Worm (Caenorhabditis elegans): ENCODE results near the gene crn-3.

crn-3 gene

DNA sequence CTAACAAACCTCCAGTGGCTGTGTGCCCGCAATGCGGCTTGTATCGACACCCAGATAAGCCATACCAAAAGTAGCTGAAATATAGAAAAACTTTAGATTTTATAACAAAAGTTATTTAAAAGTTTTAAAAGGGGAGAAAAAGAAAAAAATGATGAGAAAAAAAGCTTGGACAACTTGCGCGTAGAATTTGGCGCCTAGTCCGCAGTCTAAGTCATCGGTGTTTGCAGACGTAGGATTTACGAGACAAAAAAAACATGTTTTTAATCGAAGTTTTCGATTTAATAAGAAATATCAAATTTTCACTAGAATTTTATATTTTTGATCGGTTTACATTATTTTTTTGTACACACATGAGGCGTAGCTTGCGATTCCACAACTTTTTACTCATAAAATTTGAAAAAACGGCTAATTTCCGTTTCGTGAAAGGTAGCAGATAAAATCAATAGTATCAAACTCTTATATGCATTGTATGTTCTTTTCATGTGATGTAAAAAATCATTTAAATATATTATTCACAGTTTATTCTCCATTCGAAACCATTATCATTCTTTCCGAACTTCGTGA lies 45.8 kb upstream of the crn-3 start, which contains the start of gene pro-1 (continued):
- TF ChIP-seq snpc-1.1 (tag; optimal IDR thresholded peaks at IDR 0.05; ENCODE audit: insufficient read depth) (peak; percentile 37), hlh-12 (tag; optimal IDR thresholded peaks at IDR 0.05) (no peak), attf-6 (GFP tag; IDR thresholded peaks at IDR 0.05) (no peak), tlf-1 (GFP tag; optimal IDR thresholded peaks at IDR 0.05) (peak; percentile 76), hmg-1.2 (GFP tag; IDR thresholded peaks at IDR 0.05) (peak; percentile 57), ztf-18 (tag; optimal IDR thresholded peaks at IDR 0.05) (no peak), ztf-6 (GFP tag; IDR thresholded peaks at IDR 0.05) (no peak), B0035.1 (tag; optimal IDR thresholded peaks at IDR 0.05) (peak; percentile 88), chd-7 (tag; optimal IDR thresholded peaks at IDR 0.05) (peak; percentile 94), rpc-1 (optimal IDR thresholded peaks at IDR 0.05) (no peak), rpc-1 (tag; optimal IDR thresholded peaks at IDR 0.05) (no peak), F23B12.7 (tag; optimal IDR thresholded peaks at IDR 0.05; ENCODE audit: insufficient read depth) (no peak), K12H6.12 (tag; optimal IDR thresholded peaks at IDR 0.05) (peak; percentile 65), madf-8 (GFP tag; conservative IDR thresholded peaks at IDR 0.05) (0 out of 2 replicates have a peak, but pooled peaks have one; percentile 5), nfya-2 (GFP tag; IDR thresholded peaks at IDR 0.05) (no peak), Y56A3A.18 (GFP tag; IDR thresholded peaks at IDR 0.05) (peak; percentile 92; the same call in 1 of the 2 replicates), sea-2 (GFP tag; IDR thresholded peaks at IDR 0.05) (0 out of 2 replicates have a peak, but pooled peaks have one; percentile 9), nfya-1 (tag; optimal IDR thresholded peaks at IDR 0.05; ENCODE audit: borderline replicate concordance, insufficient read depth) (no peak), cebp-2 (GFP tag; IDR thresholded peaks at IDR 0.05) (peak; percentile 72), tbx-9 (tag; optimal IDR thresholded peaks at IDR 0.05; ENCODE audit: borderline replicate concordance) (peak; percentile 5), mes-4 (tag; optimal IDR thresholded peaks at IDR 0.05) (no peak), ztf-22 (GFP tag; optimal IDR thresholded peaks at IDR 0.05) (peak; percentile 47), ekl-4 (GFP tag; IDR thresholded peaks at IDR 0.05) (peak; percentile 90), mxl-1 (tag; optimal IDR thresholded peaks at IDR 0.05) (no peak), ceh-91 (GFP tag; IDR thresholded peaks at IDR 0.05) (no peak), lin-54 (GFP tag; optimal IDR thresholded peaks at IDR 0.05) (peak; percentile 74), F37B4.10 (GFP tag; IDR thresholded peaks at IDR 0.05) (no peak), F22D6.2 (tag; optimal IDR thresholded peaks at IDR 0.05) (peak; percentile 15), ceh-100 (GFP tag; IDR thresholded peaks at IDR 0.05) (peak; percentile 66), nhr-179 (tag; optimal IDR thresholded peaks at IDR 0.05) (no peak), pha-4 (tag; optimal IDR thresholded peaks at IDR 0.05) (peak; percentile 67), nfyb-1 (GFP tag; IDR thresholded peaks at IDR 0.05) (peak; percentile 98), lsl-1 (GFP tag; optimal IDR thresholded peaks at IDR 0.05) (peak; percentile 15), ceh-40 (GFP tag; IDR thresholded peaks at IDR 0.05) (peak; percentile 80), Y67H2A.10 (GFP tag; conservative IDR thresholded peaks at IDR 0.05) (peak; percentile 82), efl-1 (GFP tag; optimal IDR thresholded peaks at IDR 0.05) (no peak), aptf-3 (GFP tag; IDR thresholded peaks at IDR 0.05) (peak; percentile 91; the same call in 1 of the 2 replicates), F55B11.4 (tag; optimal IDR thresholded peaks at IDR 0.05; ENCODE audit: borderline replicate concordance, insufficient read depth) (no peak), attf-3 (GFP tag; conservative IDR thresholded peaks at IDR 0.05) (peak; percentile 36; the same call in 1 of the 2 replicates), lin-26 (GFP tag; IDR thresholded peaks at IDR 0.05) (no peak; the same call in none of the 2 replicates), hmg-20 (GFP tag; IDR thresholded peaks at IDR 0.05) (peak; percentile 30; the same call in 1 of the 2 replicates), rec-8 (tag; optimal IDR thresholded peaks at IDR 0.05) (no peak), C17E4.6 (GFP tag; IDR thresholded peaks at IDR 0.05) (no peak), attf-5 (GFP tag; optimal IDR thresholded peaks at IDR 0.05) (peak; percentile 91), T07F8.4 (tag; optimal IDR thresholded peaks at IDR 0.05) (no peak), madf-3 (GFP tag; IDR thresholded peaks at IDR 0.05) (no peak; the same call in 1 of the 2 replicates), tbp1 (GFP tag; optimal IDR thresholded peaks at IDR 0.05) (peak; percentile 62), F57A8.1 (GFP tag; optimal IDR thresholded peaks at IDR 0.05) (no peak)
